Fruit fly (Drosophila melanogaster) whole organism, prepupa: Measurements from ENCODE around the gene CG7332.
A peak's percentile ranks its signal among the peaks of the same experiment; 100 is the strongest.

Experiments
- CG10631 ChIP-seq: fragments of 200-800 bp; sonication (Bioruptor generic); optimal IDR thresholded peaks from 2 replicates; lab custom pipeline; 2016; ENCODE audit warnings: missing biosample characterization, missing genetic modification characterization
- CG10669 ChIP-seq: fragments of 200-800 bp; sonication (Bioruptor generic); optimal IDR thresholded peaks from 3 replicates; lab custom pipeline; 2018; ENCODE audit warnings: missing biosample characterization, mild to moderate bottlenecking, missing genetic modification characterization, moderate library complexity
- CG11294 ChIP-seq: fragments of 200-800 bp; sonication (Bioruptor generic); IDR thresholded peaks from 2 replicates; pipeline ENCODE4 v1.3.6; 2022; ENCODE audit warnings: missing biosample characterization, missing genetic modification characterization
- CG11902 ChIP-seq: fragments of 200-800 bp; sonication (Bioruptor generic); optimal IDR thresholded peaks from 3 replicates; lab custom pipeline; 2016; ENCODE audit warnings: missing biosample characterization, missing genetic modification characterization
- CG1621 ChIP-seq: fragments of 200-800 bp; sonication (Bioruptor generic); optimal IDR thresholded peaks from 3 replicates; lab custom pipeline; 2018; ENCODE audit warnings: missing biosample characterization, mild to moderate bottlenecking, missing genetic modification characterization
- CG16779 ChIP-seq: fragments of 200-800 bp; sonication (Bioruptor generic); optimal IDR thresholded peaks from 3 replicates; lab custom pipeline; 2017; ENCODE audit warnings: missing biosample characterization, mild to moderate bottlenecking, missing genetic modification characterization
- CG32006 ChIP-seq: fragments of 200-800 bp; sonication (Bioruptor generic); optimal IDR thresholded peaks from 3 replicates; lab custom pipeline; 2017; ENCODE audit warnings: missing biosample characterization, mild to moderate bottlenecking, missing genetic modification characterization
- CG34406 ChIP-seq: fragments of 200-800 bp; sonication (Bioruptor generic); optimal IDR thresholded peaks from 3 replicates; lab custom pipeline; 2016; ENCODE audit warnings: missing biosample characterization, missing genetic modification characterization
- CG4318 ChIP-seq: fragments of 200-800 bp; sonication (Bioruptor generic); optimal IDR thresholded peaks from 3 replicates; lab custom pipeline; 2017; ENCODE audit warnings: missing biosample characterization, mild to moderate bottlenecking, missing genetic modification characterization
- CG6163 ChIP-seq: fragments of 200-800 bp; sonication (Bioruptor generic); IDR thresholded peaks from 3 replicates; pipeline ENCODE4 v1.3.6; 2022; ENCODE audit warnings: missing biosample characterization, missing genetic modification characterization
- CG6276 ChIP-seq: fragments of 200-800 bp; sonication (Bioruptor generic); optimal IDR thresholded peaks from 2 replicates; lab custom pipeline; 2017; ENCODE audit warnings: missing biosample characterization, mild to moderate bottlenecking, missing genetic modification characterization
- CG6792 ChIP-seq: fragments of 200-800 bp; sonication (Bioruptor generic); optimal IDR thresholded peaks from 3 replicates; lab custom pipeline; 2016; ENCODE audit warnings: missing biosample characterization, missing genetic modification characterization
- CG6808 ChIP-seq: fragments of 200-800 bp; sonication (Bioruptor generic); optimal IDR thresholded peaks from 3 replicates; lab custom pipeline; 2017; ENCODE audit warnings: missing biosample characterization, missing genetic modification characterization, mild to moderate bottlenecking, moderate library complexity, missing genetic modification reagents
- CG6854 ChIP-seq: fragments of 200-800 bp; sonication (Bioruptor generic); optimal IDR thresholded peaks from 2 replicates; lab custom pipeline; 2017; ENCODE audit warnings: missing biosample characterization, mild to moderate bottlenecking, missing genetic modification characterization
- CG7368 ChIP-seq: fragments of 200-800 bp; sonication (Bioruptor generic); optimal IDR thresholded peaks from 3 replicates; lab custom pipeline; 2016; ENCODE audit warnings: missing biosample characterization, missing genetic modification characterization
- CG8119 ChIP-seq: fragments of 200-800 bp; sonication (Bioruptor generic); IDR thresholded peaks from 3 replicates; pipeline ENCODE4 v1.3.6; 2022; ENCODE audit warnings: missing biosample characterization, missing genetic modification characterization
- CG8319 ChIP-seq: fragments of 200-800 bp; sonication (Bioruptor generic); optimal IDR thresholded peaks from 3 replicates; lab custom pipeline; 2016; ENCODE audit warnings: missing biosample characterization, missing genetic modification characterization
- CG8632 ChIP-seq: fragments of 200-800 bp; sonication (Bioruptor generic); optimal IDR thresholded peaks from 3 replicates; lab custom pipeline; 2016; ENCODE audit warnings: missing biosample characterization, missing genetic modification characterization
- CG9139 ChIP-seq: fragments of 200-800 bp; sonication (Bioruptor generic); optimal IDR thresholded peaks from 3 replicates; lab custom pipeline; 2017; ENCODE audit warnings: missing biosample characterization, mild to moderate bottlenecking, missing genetic modification characterization
- Eip75B ChIP-seq: fragments of 200-800 bp; sonication (Bioruptor generic); optimal IDR thresholded peaks from 3 replicates; lab custom pipeline; 2016; ENCODE audit warnings: missing biosample characterization, missing genetic modification characterization
- Eip78C ChIP-seq: fragments of 200-800 bp; sonication (Bioruptor generic); peaks from one replicate; lab custom pipeline; 2016; ENCODE audit warnings: missing biosample characterization, missing genetic modification characterization
- Eip93F ChIP-seq: fragments of 200-800 bp; sonication (Bioruptor generic); optimal IDR thresholded peaks from 2 replicates; lab custom pipeline; 2016; ENCODE audit warnings: missing biosample characterization, mild to moderate bottlenecking, missing genetic modification characterization
- Ets21C ChIP-seq: fragments of 200-800 bp; sonication (Bioruptor generic); optimal IDR thresholded peaks from 3 replicates; lab custom pipeline; 2016; ENCODE audit warnings: missing biosample characterization, missing genetic modification characterization
- Ets96B ChIP-seq: fragments of 200-800 bp; optimal IDR thresholded peaks from 2 replicates; lab custom pipeline; 2019; ENCODE audit warnings: missing biosample characterization, mild to moderate bottlenecking, missing genetic modification characterization, moderate library complexity
- Hr38 ChIP-seq: sonication (Bioruptor generic); optimal IDR thresholded peaks from 2 replicates; lab custom pipeline; 2016; ENCODE audit warnings: missing biosample characterization, missing genetic modification characterization
- Hr39 ChIP-seq: fragments of 200-800 bp; sonication (Bioruptor generic); optimal IDR thresholded peaks from 2 replicates; lab custom pipeline; 2016; ENCODE audit warnings: missing biosample characterization, missing genetic modification characterization
- Lpt ChIP-seq: fragments of 200-800 bp; sonication (Bioruptor generic); optimal IDR thresholded peaks from 3 replicates; lab custom pipeline; 2016; ENCODE audit warnings: missing biosample characterization, missing genetic modification characterization
- Met ChIP-seq: fragments of 200-800 bp; sonication (Bioruptor generic); optimal IDR thresholded peaks from 3 replicates; lab custom pipeline; 2016; ENCODE audit warnings: missing biosample characterization, missing genetic modification characterization
- OdsH ChIP-seq: fragments of 200-800 bp; sonication (Bioruptor generic); optimal IDR thresholded peaks from 3 replicates; lab custom pipeline; 2016; ENCODE audit warnings: missing biosample characterization, missing genetic modification characterization
- Smox ChIP-seq: fragments of 200-800 bp; sonication (Bioruptor generic); optimal IDR thresholded peaks from 3 replicates; lab custom pipeline; 2016; ENCODE audit warnings: missing biosample characterization, missing genetic modification characterization
- Sox102F ChIP-seq: fragments of 200-800 bp; sonication (Bioruptor generic); optimal IDR thresholded peaks from 2 replicates; lab custom pipeline; 2016; ENCODE audit warnings: missing biosample characterization, mild to moderate bottlenecking, missing genetic modification characterization
- achi ChIP-seq: fragments of 200-800 bp; sonication (Bioruptor generic); optimal IDR thresholded peaks from 3 replicates; lab custom pipeline; 2016; ENCODE audit warnings: missing biosample characterization, missing genetic modification characterization
- acj6 ChIP-seq: fragments of 200-800 bp; sonication (Bioruptor generic); optimal IDR thresholded peaks from 3 replicates; lab custom pipeline; 2016; ENCODE audit warnings: missing biosample characterization, missing genetic modification characterization
- cyc ChIP-seq: fragments of 200-800 bp; sonication (Bioruptor generic); optimal IDR thresholded peaks from 3 replicates; lab custom pipeline; 2016; ENCODE audit warnings: missing biosample characterization, missing genetic modification characterization
- eg ChIP-seq: fragments of 200-800 bp; sonication (Bioruptor generic); IDR thresholded peaks from 3 replicates; pipeline ENCODE4 v1.3.6; 2022; ENCODE audit warnings: missing biosample characterization, missing genetic modification characterization
- esn ChIP-seq: fragments of 200-800 bp; sonication (Bioruptor generic); optimal IDR thresholded peaks from 2 replicates; lab custom pipeline; 2016; ENCODE audit warnings: missing biosample characterization, mild to moderate bottlenecking, missing genetic modification characterization, moderate library complexity
- fd85E ChIP-seq: fragments of 200-800 bp; sonication (Bioruptor generic); optimal IDR thresholded peaks from 3 replicates; lab custom pipeline; 2016; ENCODE audit warnings: missing biosample characterization, missing genetic modification characterization
- fkh ChIP-seq: fragments of 200-800 bp; sonication (Bioruptor generic); optimal IDR thresholded peaks from 3 replicates; lab custom pipeline; 2017; ENCODE audit warnings: missing biosample characterization, mild to moderate bottlenecking, missing genetic modification characterization, moderate library complexity
- lz ChIP-seq: fragments of 200-800 bp; sonication (Bioruptor generic); optimal IDR thresholded peaks from 3 replicates; lab custom pipeline; 2016; ENCODE audit warnings: missing biosample characterization, missing genetic modification characterization
- net ChIP-seq: fragments of 200-800 bp; sonication (Bioruptor generic); optimal IDR thresholded peaks from 3 replicates; lab custom pipeline; 2016; ENCODE audit warnings: missing biosample characterization, missing genetic modification characterization
- pdm3 ChIP-seq: fragments of 200-800 bp; sonication (Bioruptor generic); optimal IDR thresholded peaks from 3 replicates; lab custom pipeline; 2016; ENCODE audit warnings: missing biosample characterization, missing genetic modification characterization
- spab ChIP-seq: fragments of 200-800 bp; sonication (Bioruptor generic); optimal IDR thresholded peaks from 2 replicates; lab custom pipeline; 2017; ENCODE audit warnings: missing biosample characterization, mild to moderate bottlenecking, missing genetic modification characterization, missing genetic modification reagents
- ss ChIP-seq, 2 experiments: fragments of 200-800 bp; sonication (Bioruptor generic); optimal IDR thresholded peaks; 2 replicates in 1 of 2; 3 replicates in 1 of 2; lab custom pipeline; 2017 to 2018; ENCODE audit warnings: mild to moderate bottlenecking in 2 of 2, missing biosample characterization in 2 of 2, missing genetic modification characterization in 2 of 2, moderate library complexity in 1 of 2
- svp ChIP-seq: fragments of 200-800 bp; sonication (Bioruptor generic); peaks from one replicate; lab custom pipeline; 2016; ENCODE audit warnings: missing biosample characterization, missing genetic modification characterization
- topi ChIP-seq: fragments of 200-800 bp; sonication (Bioruptor generic); optimal IDR thresholded peaks from 3 replicates; lab custom pipeline; 2016; ENCODE audit warnings: missing biosample characterization, missing genetic modification characterization
- vri ChIP-seq: fragments of 200-800 bp; sonication (Bioruptor generic); optimal IDR thresholded peaks from 3 replicates; lab custom pipeline; 2016; ENCODE audit warnings: missing biosample characterization, mild to moderate bottlenecking, missing genetic modification characterization

The CG7332 gene

dm6 chrX:18924713-18925112, 40.4 kb downstream of the CG7332 start (continued):
- TF ChIP-seq Ets21C (GFP tag; lab: Kevin White, UChicago): peak; percentile 39
- TF ChIP-seq CG8632: peak; percentile 68
- peak; percentile 75 for TF ChIP-seq CG10631 (GFP tag; lab: Kevin White, UChicago)
- no peak for TF ChIP-seq fkh (GFP tag; lab: Kevin White, UChicago)
- TF ChIP-seq CG34406 (GFP tag; lab: Kevin White, UChicago): peak; percentile 62
- peak; percentile 49; the same call in 2 of the 3 replicates for TF ChIP-seq eg (GFP tag; lab: Robert Waterston, UW)
- no peak for TF ChIP-seq Eip93F (GFP tag; lab: Kevin White, UChicago)
- peak; percentile 77 for TF ChIP-seq Smox (GFP tag; lab: Kevin White, UChicago)
- peak; percentile 70 for TF ChIP-seq spab (GFP tag; lab: Kevin White, UChicago)
- TF ChIP-seq CG16779 (tag; lab: Kevin White, UChicago): peak; percentile 47
- peak; percentile 88 for TF ChIP-seq svp (GFP tag; lab: Kevin White, UChicago)
- TF ChIP-seq CG6854 (GFP tag; lab: Kevin White, UChicago): no peak
- peak; percentile 74 for TF ChIP-seq achi (GFP tag; lab: Kevin White, UChicago)
- TF ChIP-seq CG9139: peak; percentile 5
- peak; percentile 79 for TF ChIP-seq esn (GFP tag; lab: Kevin White, UChicago)
- peak; percentile 65 for TF ChIP-seq pdm3
- peak; percentile 69 for TF ChIP-seq CG6792
- TF ChIP-seq CG8319 (GFP tag; lab: Kevin White, UChicago): no peak
- peak; percentile 62 to 69 for TF ChIP-seq ss (GFP tag; optimal IDR thresholded peaks at IDR 0.05; lab: Kevin White, UChicago)
- TF ChIP-seq lz (GFP tag; lab: Kevin White, UChicago): peak; percentile 72
- no peak for TF ChIP-seq Hr38
- peak; percentile 89 for TF ChIP-seq CG32006
- TF ChIP-seq cyc (GFP tag; lab: Kevin White, UChicago): peak; percentile 44
- TF ChIP-seq Ets96B: peak; percentile 68
- no peak for TF ChIP-seq CG6163
- TF ChIP-seq acj6 (GFP tag; lab: Kevin White, UChicago): peak; percentile 66
- TF ChIP-seq vri (GFP tag; lab: Kevin White, UChicago): peak; percentile 17
- peak; percentile 74 for TF ChIP-seq OdsH (GFP tag; lab: Kevin White, UChicago)
- peak; percentile 73 for TF ChIP-seq Met (GFP tag; lab: Kevin White, UChicago)
- TF ChIP-seq, all 60 proteins: peak for 51

- no peak for TF ChIP-seq CG9139
- peak; percentile 47; the same call in 2 of the 3 replicates for TF ChIP-seq eg (GFP tag; lab: Robert Waterston, UW)
- no peak for TF ChIP-seq CG11294 (GFP tag; lab: Robert Waterston, UW)
- TF ChIP-seq lz (GFP tag; lab: Kevin White, UChicago): peak; percentile 9
- TF ChIP-seq CG6808: no peak
- peak; percentile 37 for TF ChIP-seq topi (GFP tag; lab: Kevin White, UChicago)
- peak; percentile 19 for TF ChIP-seq CG10631 (GFP tag; lab: Kevin White, UChicago)
- TF ChIP-seq CG6163: peak; percentile 47; the same call in 2 of the 3 replicates
- no peak for TF ChIP-seq acj6 (GFP tag; lab: Kevin White, UChicago)
- no peak for TF ChIP-seq CG6792
- TF ChIP-seq OdsH (GFP tag; lab: Kevin White, UChicago): no peak
- TF ChIP-seq Lpt (GFP tag; lab: Kevin White, UChicago): no peak
- TF ChIP-seq Hr39 (GFP tag; lab: Kevin White, UChicago): peak; percentile 21
- TF ChIP-seq CG32006: peak; percentile 12
- TF ChIP-seq achi (GFP tag; lab: Kevin White, UChicago): no peak
- no peak for TF ChIP-seq CG8319 (GFP tag; lab: Kevin White, UChicago)
- TF ChIP-seq CG4318 (GFP tag; lab: Kevin White, UChicago): no peak
- TF ChIP-seq CG6276: no peak
- TF ChIP-seq fd85E: no peak
- TF ChIP-seq Met (GFP tag; lab: Kevin White, UChicago): peak; percentile 29
- no peak for TF ChIP-seq Sox102F
- TF ChIP-seq Eip78C (GFP tag; lab: Kevin White, UChicago): peak; percentile 76
- no peak for TF ChIP-seq CG1621 (tag; lab: Kevin White, UChicago)
- no peak for TF ChIP-seq Ets21C (GFP tag; lab: Kevin White, UChicago)
- no peak for TF ChIP-seq CG7368 (GFP tag; lab: Kevin White, UChicago)
- TF ChIP-seq vri (GFP tag; lab: Kevin White, UChicago): no peak
- TF ChIP-seq CG10669 (GFP tag; lab: Kevin White, UChicago): peak; percentile 6
- TF ChIP-seq esn (GFP tag; lab: Kevin White, UChicago): peak; percentile 32
- no peak for TF ChIP-seq Ets96B
- TF ChIP-seq CG34406 (GFP tag; lab: Kevin White, UChicago): no peak
- TF ChIP-seq Eip75B: no peak
- TF ChIP-seq CG11902 (GFP tag; lab: Kevin White, UChicago): no peak
- no peak for TF ChIP-seq net (GFP tag; lab: Kevin White, UChicago)
- TF ChIP-seq Eip93F (GFP tag; lab: Kevin White, UChicago): no peak
- no peak for TF ChIP-seq fkh (GFP tag; lab: Kevin White, UChicago)
- TF ChIP-seq CG8119: 0 out of 3 replicates have a peak, but pooled peaks have one; percentile 27
- no peak for TF ChIP-seq spab (GFP tag; lab: Kevin White, UChicago)
These were observed 41.5 kb downstream of the CG7332 start for dm6 chrX:18925685-18926371.
